Worm (Caenorhabditis elegans) whole organism, dauer: ENCODE results near the gene cash-1.

Experiments used
- unc-62 ChIP-seq: sonication (generic microtip); optimal IDR thresholded peaks from 2 replicates; lab custom pipeline; 2017; ENCODE audit warnings: missing biosample characterization, missing genetic modification reagents, missing genetic modification characterization

The cash-1 gene

ce11 chrV:10352928-10353427 lies 9.1 kb upstream of the cash-1 start, which contains the start of gene nol-56:
Gene nol-56 (minus strand): TSS chrV:10352978.
- TF ChIP-seq unc-62 (GFP tag; lab: Kevin White, UChicago), result no peak

ce11 chrV:10355773-10356335 lies 6.2 kb upstream of the cash-1 start, which contains the start of gene sluh-7:
Gene sluh-7 (minus strand): TSS chrV:10355823.
- TF ChIP-seq unc-62 (GFP tag; lab: Kevin White, UChicago), result no peak

ce11 chrV:10357467-10357953 lies 4.6 kb upstream of the cash-1 start, which contains the start of gene ceeh-2:
Gene ceeh-2 (minus strand): TSS chrV:10357903.
- TF ChIP-seq unc-62 (GFP tag; lab: Kevin White, UChicago), result no peak

DNA sequence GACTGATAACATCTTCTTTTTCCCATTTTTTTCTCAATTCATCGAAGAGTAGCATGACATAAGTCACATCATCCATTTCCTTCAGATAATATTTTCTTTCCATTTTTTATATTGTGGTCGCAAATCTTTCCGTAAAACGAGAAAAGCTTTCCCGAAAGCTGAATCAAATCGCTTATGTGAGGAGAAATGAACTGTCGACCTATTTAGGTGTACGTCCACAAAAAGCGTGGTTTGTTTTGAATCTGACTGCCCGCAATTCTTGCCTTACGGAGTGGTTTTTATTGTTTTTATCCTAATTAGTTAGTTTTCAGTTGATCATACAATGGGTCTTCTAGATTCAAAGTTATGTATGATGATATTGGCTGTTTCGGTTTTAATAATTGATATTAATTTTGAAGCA lies 3.8 kb upstream of the cash-1 start, which contains the start of gene ttll-15:
TSS of gene ttll-15 (plus strand) at position 301 of the 400 bp plus-strand sequence.
- no peak for TF ChIP-seq unc-62 (GFP tag; lab: Kevin White, UChicago)

DNA sequence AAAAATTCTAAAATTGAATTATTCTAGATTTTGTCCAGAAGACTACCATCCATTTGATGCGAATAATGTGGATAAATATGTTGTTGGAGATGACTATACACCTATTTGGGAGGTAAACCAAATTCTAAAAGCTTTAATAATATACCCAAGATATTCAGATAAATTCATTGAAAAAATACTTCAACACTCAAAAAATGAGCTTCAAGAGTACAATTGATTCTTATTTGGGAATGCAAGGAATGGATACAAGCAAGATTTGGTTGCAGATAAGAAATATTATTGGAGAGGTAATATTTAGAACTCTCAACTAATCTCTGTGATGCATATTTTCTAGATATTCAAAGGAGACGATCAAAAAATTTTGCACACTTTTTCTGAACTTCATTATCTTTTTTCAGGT lies 1.9 kb upstream of the cash-1 start:
- no peak for TF ChIP-seq unc-62 (GFP tag; lab: Kevin White, UChicago)

DNA sequence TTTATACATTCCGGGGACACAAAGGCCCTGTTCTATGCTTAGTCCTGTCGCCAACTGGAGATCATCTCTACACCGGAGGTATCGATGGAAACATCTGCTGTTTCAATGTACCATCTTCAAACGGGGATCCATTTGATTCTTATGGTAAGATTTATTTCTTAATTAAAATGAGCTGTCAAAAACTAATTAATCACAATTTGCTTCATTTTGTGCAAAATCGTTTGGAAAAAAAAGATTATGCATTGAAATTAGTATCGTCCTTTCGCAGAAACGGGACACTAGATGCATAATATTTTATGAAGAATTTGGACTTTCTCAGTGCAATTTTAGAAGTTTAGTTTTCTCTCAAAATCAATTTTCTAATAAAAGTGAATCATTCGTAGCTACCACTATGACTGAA lies 1.8 kb downstream of the cash-1 start:
- TF ChIP-seq unc-62 (GFP tag; lab: Kevin White, UChicago), result no peak

- no peak for TF ChIP-seq unc-62 (GFP tag; lab: Kevin White, UChicago)
Measured at ce11 chrV:10368256-10368655, 6.2 kb downstream of the cash-1 start, which contains the start of gene sri-20. Gene sri-20 (plus strand): TSS chrV:10368556.

ce11 chrV:10371177-10371576 lies 9.1 kb downstream of the cash-1 start:
- no peak for TF ChIP-seq unc-62 (GFP tag; lab: Kevin White, UChicago)

ce11 chrV:10371951-10372350 lies 9.9 kb downstream of the cash-1 start, which contains the start of gene ugt-49:
Gene ugt-49 (plus strand): TSS chrV:10372321.
- no peak for TF ChIP-seq unc-62 (GFP tag; lab: Kevin White, UChicago)

DNA sequence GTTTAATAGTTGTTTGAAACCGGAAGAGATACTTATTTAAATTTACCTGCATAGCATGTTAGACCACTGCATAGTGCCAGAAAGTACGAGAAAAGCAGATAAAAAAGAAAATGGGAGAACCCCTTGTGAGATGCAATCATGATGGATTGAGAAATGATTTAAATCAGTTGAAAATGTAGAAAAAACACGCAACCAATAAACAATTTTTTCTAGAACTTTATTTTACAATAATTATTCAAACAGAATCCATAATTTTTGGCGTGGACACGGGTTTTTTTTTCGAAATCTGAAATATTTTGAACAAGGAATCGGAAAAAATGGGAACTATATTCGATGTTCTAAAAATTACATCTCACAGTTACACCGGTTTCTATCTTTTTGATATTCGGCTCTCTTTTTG lies 17.2 kb downstream of the cash-1 start, which contains the start of gene AC3.12:
TSS of gene AC3.12 (minus strand) at position 101 of the 400 bp plus-strand sequence.
- TF ChIP-seq unc-62 (GFP tag; lab: Kevin White, UChicago), result no peak

DNA sequence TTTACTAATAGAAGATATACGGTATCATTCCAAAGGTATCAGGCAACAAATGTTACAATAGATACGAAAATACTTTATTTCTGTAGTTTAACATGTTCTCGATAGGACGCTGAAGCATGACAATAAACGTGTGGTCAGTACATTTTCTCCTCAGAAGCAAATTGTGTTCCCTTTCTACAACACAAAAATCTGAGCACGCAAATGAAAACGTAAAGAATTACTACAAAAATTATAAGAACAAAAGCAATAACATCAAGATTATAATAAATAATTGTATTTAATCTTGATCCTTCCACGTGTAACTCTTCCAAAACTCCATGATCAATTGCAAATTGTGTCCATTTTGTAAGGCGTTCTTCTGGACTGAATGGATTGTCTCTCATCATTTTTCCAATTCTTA lies 17.7 kb downstream of the cash-1 start:
- no peak for TF ChIP-seq unc-62 (GFP tag; lab: Kevin White, UChicago)

DNA sequence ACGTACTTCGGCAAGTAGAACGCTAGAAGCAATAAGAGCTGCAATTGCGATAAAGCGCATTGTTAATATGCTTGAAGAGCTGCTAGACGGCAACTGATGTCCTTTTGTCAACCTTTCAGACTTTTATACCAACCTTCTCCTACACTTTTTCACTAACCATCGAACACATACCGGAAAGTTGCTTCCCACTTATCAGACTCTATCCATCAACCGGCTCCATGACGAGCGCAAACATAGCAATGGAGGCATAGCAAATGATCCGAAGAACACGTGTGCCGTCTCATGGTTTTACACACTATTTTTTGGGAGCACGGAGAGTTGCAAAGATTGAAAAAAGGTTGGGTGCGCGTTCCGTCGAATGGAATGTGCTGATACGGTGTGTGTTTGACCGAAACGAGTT lies 19.7 kb downstream of the cash-1 start, which contains the start of gene abu-1:
TSS of gene abu-1 (minus strand) at position 101 of the 400 bp plus-strand sequence.
- TF ChIP-seq unc-62 (GFP tag; lab: Kevin White, UChicago), result no peak

ce11 chrV:10382142-10382541 lies 20.1 kb downstream of the cash-1 start, which contains the start of gene pqn-2:
Gene pqn-2 (plus strand): TSS chrV:10382442.
- TF ChIP-seq unc-62 (GFP tag; lab: Kevin White, UChicago), result no peak

ce11 chrV:10383950-10384349 lies 21.9 kb downstream of the cash-1 start, which contains the start of gene spe-10:
Gene spe-10 (plus strand): TSS chrV:10384250.
- TF ChIP-seq unc-62 (GFP tag; lab: Kevin White, UChicago), result no peak

DNA sequence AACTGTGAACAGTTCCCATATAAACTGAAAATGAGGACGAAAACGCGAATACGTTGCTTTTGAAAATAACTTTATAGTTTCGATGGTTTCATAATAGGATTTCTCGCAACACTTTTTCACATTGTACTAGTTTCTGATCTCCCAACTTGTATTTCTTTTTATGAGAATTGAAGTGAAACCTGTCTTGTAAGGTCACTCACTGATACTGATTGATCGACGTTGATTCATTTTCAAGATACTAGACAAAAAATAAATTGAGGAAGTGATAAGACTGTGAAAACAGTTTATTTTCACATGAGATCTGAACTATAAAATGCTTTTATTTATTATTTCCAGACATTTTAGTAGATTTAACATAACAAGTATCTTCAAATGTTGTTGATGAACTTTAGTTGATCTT lies 25.4 kb downstream of the cash-1 start:
- TF ChIP-seq unc-62 (GFP tag; lab: Kevin White, UChicago), result no peak

DNA sequence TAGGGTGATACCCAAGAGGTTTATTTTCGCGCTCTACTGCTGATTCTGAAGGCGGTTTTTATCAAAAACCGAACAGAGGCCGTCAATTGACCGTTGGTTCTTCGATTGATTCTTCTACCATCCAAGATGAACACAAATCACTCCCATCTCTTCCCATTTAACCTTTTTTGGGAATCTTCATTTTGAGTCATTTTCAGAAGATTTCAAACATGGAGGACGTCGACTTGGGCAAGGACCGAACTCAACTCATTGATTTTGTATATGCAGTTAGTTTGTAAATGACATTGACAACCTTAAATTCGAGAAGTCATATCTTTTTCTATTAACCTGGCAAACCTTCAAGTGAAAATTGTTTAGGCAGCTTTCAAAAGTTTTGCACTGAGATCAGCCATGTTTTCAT lies 26.3 kb downstream of the cash-1 start, which contains the start of gene AC3.5:
TSS of gene AC3.5 (plus strand) at position 210 of the 400 bp plus-strand sequence.
- TF ChIP-seq unc-62 (GFP tag; lab: Kevin White, UChicago), result no peak
